Worm (Caenorhabditis elegans): ENCODE measurements around the gene F54E7.6.
A peak's percentile ranks its signal among the peaks of the same experiment; 100 is the strongest.

ce11 chrIII:5688246-5688645 is 27.4 kb upstream of the F54E7.6 start:
- TF ChIP-seq nhr-237 (tag; optimal IDR thresholded peaks at IDR 0.05) = no peak
- no peak for TF ChIP-seq nhr-12 (tag; optimal IDR thresholded peaks at IDR 0.05)
- peak; percentile 27 for TF ChIP-seq ces-1 (GFP tag; optimal IDR thresholded peaks at IDR 0.05)
- no peak for TF ChIP-seq unc-62 (GFP tag; optimal IDR thresholded peaks at IDR 0.05)
- TF ChIP-seq mls-2 (tag; optimal IDR thresholded peaks at IDR 0.05) = no peak
